Fruit fly (Drosophila melanogaster): Measurements from ENCODE around the gene Polr3D.

- no peak for TF ChIP-seq toe (GFP tag; optimal IDR thresholded peaks at IDR 0.05)
- TF ChIP-seq CG33017 (tag; optimal IDR thresholded peaks at IDR 0.05): no peak
- TF ChIP-seq Crg-1 (GFP tag; optimal IDR thresholded peaks at IDR 0.05): no peak
- no peak for TF ChIP-seq cnc (optimal IDR thresholded peaks at IDR 0.05)
- no peak for TF ChIP-seq ovo (GFP tag; optimal IDR thresholded peaks at IDR 0.05)
- no peak for TF ChIP-seq Hr96 (GFP tag; optimal IDR thresholded peaks at IDR 0.05)
- TF ChIP-seq CG5204 (GFP tag; optimal IDR thresholded peaks at IDR 0.05): no peak
- TF ChIP-seq CG7045 (GFP tag; optimal IDR thresholded peaks at IDR 0.05): no peak
- no peak for TF ChIP-seq CG11617 (GFP tag; optimal IDR thresholded peaks at IDR 0.05)
Measured at dm6 chr3L:18112669-18113068, 3.3 kb upstream of the Polr3D start, which contains the start of the genes CG32195 and CG7341.
